Worm (Caenorhabditis elegans): ENCODE results near the gene ZK666.4.

DNA sequence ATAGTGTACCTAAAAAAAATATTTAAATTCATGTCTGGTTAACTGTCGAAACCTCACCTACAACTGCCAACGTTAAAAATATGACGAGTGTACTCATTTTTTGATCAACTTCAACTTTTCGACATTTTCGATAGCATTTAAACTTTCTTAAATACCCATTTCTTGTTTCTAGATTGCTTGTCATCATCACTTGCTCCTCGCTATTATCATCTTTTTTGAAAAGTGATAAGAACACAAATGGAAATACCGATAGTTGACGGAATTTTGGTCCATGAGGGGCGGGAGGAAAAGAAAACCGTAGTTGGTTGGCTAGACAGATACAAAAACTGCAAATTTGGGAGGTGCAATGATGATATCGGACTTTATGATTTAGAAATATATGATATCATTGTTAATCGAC lies 6.9 kb upstream of the ZK666.4 start, which contains the start of gene clec-143:
- TF ChIP-seq ces-1 (GFP tag; optimal IDR thresholded peaks at IDR 0.05) (no peak), lin-35 (GFP tag; optimal IDR thresholded peaks at IDR 0.05) (no peak), ets-5 (GFP tag; IDR thresholded peaks at IDR 0.05) (no peak), zag-1 (tag; optimal IDR thresholded peaks at IDR 0.05) (no peak), lin-13 (GFP tag; optimal IDR thresholded peaks at IDR 0.05) (no peak), snpc-4 (tag; optimal IDR thresholded peaks at IDR 0.05) (no peak), lsy-2 (tag; optimal IDR thresholded peaks at IDR 0.05) (no peak), Y116A8C.19 (tag; optimal IDR thresholded peaks at IDR 0.05; ENCODE audit: borderline replicate concordance) (no peak), ama-1 (optimal IDR thresholded peaks at IDR 0.05) (no peak), mep-1 (tag; optimal IDR thresholded peaks at IDR 0.05) (no peak)
